Worm (Caenorhabditis elegans) whole organism, L2 larva: ENCODE results near the gene zip-3.
A peak's percentile ranks its signal among the peaks of the same experiment; 100 is the strongest.

Experiments used
- C34F6.9 ChIP-seq: fragments of 150-350 bp; optimal IDR thresholded peaks from 2 replicates; lab custom pipeline; 2014; ENCODE audit warnings: missing biosample characterization, missing genetic modification characterization
- R02D3.7 ChIP-seq: fragments of 150-350 bp; optimal IDR thresholded peaks from 2 replicates; lab custom pipeline; 2014; ENCODE audit warnings: missing biosample characterization, missing genetic modification characterization
- Y55F3AM.14 ChIP-seq: fragments of 200-800 bp; sonication (Bioruptor generic); optimal IDR thresholded peaks from 2 replicates; lab custom pipeline; 2018; ENCODE audit warnings: mild to moderate bottlenecking, missing genetic modification characterization, missing compliant biosample characterization
- ZK546.5 ChIP-seq: sonication (generic microtip); optimal IDR thresholded peaks from 2 replicates; lab custom pipeline; 2017; ENCODE audit warnings: missing biosample characterization, missing genetic modification characterization
- alr-1 ChIP-seq: fragments of 150-350 bp; optimal IDR thresholded peaks from 2 replicates; lab custom pipeline; 2014; ENCODE audit warnings: missing biosample characterization, missing genetic modification characterization
- aly-2 ChIP-seq: fragments of 150-350 bp; optimal IDR thresholded peaks from 2 replicates; lab custom pipeline; 2014; ENCODE audit warnings: missing biosample characterization, missing genetic modification characterization
- ama-1 ChIP-seq: fragments of 150-350 bp; optimal IDR thresholded peaks from 2 replicates; lab custom pipeline; 2018; ENCODE audit warnings: inconsistent platforms
- blmp-1 ChIP-seq: sonication (generic microtip); optimal IDR thresholded peaks from 2 replicates; lab custom pipeline; 2017; ENCODE audit warnings: missing genetic modification characterization, mild to moderate bottlenecking, missing compliant biosample characterization, antibody characterized with exemption, moderate library complexity; ENCODE audit not compliant: insufficient read depth
- ceh-16 ChIP-seq: fragments of 150-350 bp; optimal IDR thresholded peaks from 2 replicates; lab custom pipeline; 2014; ENCODE audit warnings: missing biosample characterization, missing genetic modification characterization
- ceh-82 ChIP-seq: fragments of 150-350 bp; optimal IDR thresholded peaks from 2 replicates; lab custom pipeline; 2014; ENCODE audit warnings: missing biosample characterization, missing genetic modification characterization
- crh-2 ChIP-seq: sonication (generic microtip); optimal IDR thresholded peaks from 2 replicates; lab custom pipeline; 2017; ENCODE audit warnings: missing biosample characterization, missing genetic modification characterization
- dmd-4 ChIP-seq: sonication (generic microtip); optimal IDR thresholded peaks from 2 replicates; lab custom pipeline; 2017; ENCODE audit warnings: missing biosample characterization, missing genetic modification characterization
- egl-27 ChIP-seq: sonication (generic microtip); optimal IDR thresholded peaks from 3 replicates; lab custom pipeline; 2017; ENCODE audit warnings: missing biosample characterization, missing genetic modification reagents, missing genetic modification characterization
- elt-3 ChIP-seq: sonication (generic microtip); optimal IDR thresholded peaks from 2 replicates; lab custom pipeline; 2017; ENCODE audit warnings: missing biosample characterization, missing genetic modification characterization
- fos-1 ChIP-seq: fragments of 150-350 bp; optimal IDR thresholded peaks from 2 replicates; lab custom pipeline; 2014; ENCODE audit warnings: missing biosample characterization, missing genetic modification characterization
- gmeb-1 ChIP-seq: fragments of 150-350 bp; optimal IDR thresholded peaks from 2 replicates; lab custom pipeline; 2014; ENCODE audit warnings: missing biosample characterization, missing genetic modification characterization
- lin-13 ChIP-seq: fragments of 150-350 bp; optimal IDR thresholded peaks from 2 replicates; lab custom pipeline; 2014; ENCODE audit warnings: missing biosample characterization, missing genetic modification reagents, missing genetic modification characterization
- lin-39 ChIP-seq: fragments of 150-350 bp; optimal IDR thresholded peaks from 2 replicates; lab custom pipeline; 2014; ENCODE audit warnings: missing biosample characterization, missing genetic modification reagents, missing genetic modification characterization
- lsy-2 ChIP-seq, 2 experiments: fragments of 150-350 bp in 1 of 2; sonication (generic microtip) in 1 of 2; optimal IDR thresholded peaks; 2 replicates each; lab custom pipeline; 2014 to 2017; ENCODE audit warnings: missing biosample characterization in 2 of 2, missing genetic modification characterization in 2 of 2
- mab-5 ChIP-seq: fragments of 150-350 bp; optimal IDR thresholded peaks from 2 replicates; lab custom pipeline; 2014; ENCODE audit warnings: missing biosample characterization, missing genetic modification characterization
- mbf-1 ChIP-seq: sonication (generic microtip); optimal IDR thresholded peaks from 2 replicates; lab custom pipeline; 2017; ENCODE audit warnings: missing biosample characterization, missing genetic modification characterization
- mdl-1 ChIP-seq, 2 experiments: fragments of 150-350 bp in 1 of 2; sonication (generic microtip) in 1 of 2; optimal IDR thresholded peaks; 2 replicates each; lab custom pipeline; 2017; ENCODE audit warnings: missing biosample characterization in 2 of 2, missing genetic modification characterization in 2 of 2
- nhr-10 ChIP-seq: sonication (generic microtip); optimal IDR thresholded peaks from 2 replicates; lab custom pipeline; 2017; ENCODE audit warnings: missing biosample characterization, missing genetic modification characterization
- nhr-11 ChIP-seq: fragments of 150-350 bp; optimal IDR thresholded peaks from 2 replicates; lab custom pipeline; 2014; ENCODE audit warnings: missing biosample characterization, missing genetic modification characterization
- nhr-12 ChIP-seq: fragments of 150-350 bp; optimal IDR thresholded peaks from 2 replicates; lab custom pipeline; 2014; ENCODE audit warnings: missing biosample characterization, missing genetic modification characterization
- nhr-129 ChIP-seq: fragments of 150-350 bp; optimal IDR thresholded peaks from 2 replicates; lab custom pipeline; 2014; ENCODE audit warnings: missing biosample characterization, missing genetic modification characterization
- nhr-23 ChIP-seq: fragments of 150-350 bp; optimal IDR thresholded peaks from 2 replicates; lab custom pipeline; 2014; ENCODE audit warnings: missing biosample characterization, missing genetic modification reagents, missing genetic modification characterization
- nhr-237 ChIP-seq: fragments of 150-350 bp; optimal IDR thresholded peaks from 2 replicates; lab custom pipeline; 2014; ENCODE audit warnings: missing biosample characterization, missing genetic modification characterization
- nhr-25 ChIP-seq: fragments of 150-350 bp; sonication (generic microtip); optimal IDR thresholded peaks from 3 replicates; lab custom pipeline; 2014; ENCODE audit warnings: missing biosample characterization, missing genetic modification characterization
- nhr-77 ChIP-seq: fragments of 150-350 bp; optimal IDR thresholded peaks from 2 replicates; lab custom pipeline; 2014; ENCODE audit warnings: missing biosample characterization, missing genetic modification characterization
- peb-1 ChIP-seq: fragments of 150-350 bp; optimal IDR thresholded peaks from 2 replicates; lab custom pipeline; 2014; ENCODE audit warnings: missing biosample characterization, missing genetic modification characterization
- sem-4 ChIP-seq: fragments of 150-350 bp; optimal IDR thresholded peaks from 2 replicates; lab custom pipeline; 2014; ENCODE audit warnings: missing biosample characterization, missing genetic modification reagents, missing genetic modification characterization
- skn-1 ChIP-seq: sonication (generic microtip); optimal IDR thresholded peaks from 2 replicates; lab custom pipeline; 2017; ENCODE audit warnings: missing biosample characterization, missing genetic modification characterization
- sma-3 ChIP-seq: sonication (generic microtip); optimal IDR thresholded peaks from 2 replicates; lab custom pipeline; 2016; ENCODE audit warnings: missing genetic modification reagents, missing genetic modification characterization, missing compliant biosample characterization
- sma-9 ChIP-seq, 2 experiments: fragments of 150-350 bp in 1 of 2; sonication (generic microtip) in 1 of 2; optimal IDR thresholded peaks; 2 replicates each; lab custom pipeline; 2014 to 2016; ENCODE audit warnings: missing genetic modification characterization in 2 of 2, mild to moderate bottlenecking in 1 of 2, missing biosample characterization in 1 of 2, missing compliant biosample characterization in 1 of 2, missing genetic modification reagents in 1 of 2, moderate library complexity in 1 of 2
- snpc-4 ChIP-seq: fragments of 150-350 bp; optimal IDR thresholded peaks from 2 replicates; lab custom pipeline; 2014; ENCODE audit warnings: missing biosample characterization, missing genetic modification characterization
- unc-39 ChIP-seq: fragments of 150-350 bp; optimal IDR thresholded peaks from 2 replicates; lab custom pipeline; 2014; ENCODE audit warnings: missing biosample characterization, missing genetic modification characterization
- unc-55 ChIP-seq: fragments of 150-350 bp; sonication (generic microtip); optimal IDR thresholded peaks from 3 replicates; lab custom pipeline; 2014; ENCODE audit warnings: missing biosample characterization, missing genetic modification reagents, missing genetic modification characterization
- unc-62 ChIP-seq: fragments of 150-350 bp; optimal IDR thresholded peaks from 2 replicates; lab custom pipeline; 2014; ENCODE audit warnings: missing biosample characterization, missing genetic modification reagents, missing genetic modification characterization
- ztf-11 ChIP-seq: sonication (generic microtip); optimal IDR thresholded peaks from 2 replicates; lab custom pipeline; 2017; ENCODE audit warnings: missing biosample characterization, missing genetic modification characterization
- ztf-4 ChIP-seq: fragments of 150-350 bp; optimal IDR thresholded peaks from 2 replicates; lab custom pipeline; 2014; ENCODE audit warnings: missing biosample characterization, missing genetic modification characterization

Gene zip-3

DNA sequence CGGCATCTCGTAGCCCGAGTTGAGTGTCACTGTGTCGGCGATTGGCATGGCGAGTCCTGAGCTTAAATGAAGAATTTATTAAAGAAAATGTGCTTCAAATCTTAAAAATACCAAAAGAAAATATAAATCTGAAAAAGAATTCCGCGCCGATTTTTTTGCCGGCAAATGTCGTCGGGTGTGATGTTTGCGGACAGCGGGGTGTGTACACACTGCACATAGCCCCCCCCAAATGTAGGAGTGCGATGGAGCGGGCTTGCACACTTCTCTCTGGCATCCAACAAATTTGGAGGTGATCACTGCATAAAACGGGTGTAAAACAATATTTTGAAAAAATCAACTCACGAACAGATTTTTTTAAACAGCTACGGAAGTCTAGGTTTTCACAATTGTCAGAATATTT lies 18.9 kb upstream of the zip-3 start, which contains the start of gene Y39G8B.2 (continued):
- TF ChIP-seq unc-39 (tag; lab: Kevin White, UChicago) (no peak), mab-5 (tag; lab: Kevin White, UChicago) (peak; percentile 59), alr-1 (tag; lab: Kevin White, UChicago) (no peak), nhr-12 (no peak), mbf-1 (tag; lab: Kevin White, UChicago) (no peak), nhr-23 (tag; lab: Kevin White, UChicago) (no peak), nhr-11 (tag; lab: Kevin White, UChicago) (no peak), ceh-16 (tag; lab: Kevin White, UChicago) (no peak), mdl-1 (tag; optimal IDR thresholded peaks at IDR 0.05; lab: Kevin White, UChicago) (no peak), nhr-129 (tag; lab: Kevin White, UChicago) (peak; percentile 80), ZK546.5 (tag; lab: Kevin White, UChicago) (peak; percentile 15), ztf-4 (no peak), nhr-237 (tag; lab: Kevin White, UChicago) (no peak), sma-3 (peak; percentile 74), egl-27 (peak; percentile 36), skn-1 (tag; lab: Kevin White, UChicago) (peak; percentile 5), peb-1 (tag; lab: Kevin White, UChicago) (no peak), ceh-82 (tag; lab: Kevin White, UChicago) (peak; percentile 29), nhr-10 (tag; lab: Kevin White, UChicago) (no peak), ama-1 (lab: Kevin White, UChicago) (no peak), sma-9 (GFP tag; optimal IDR thresholded peaks at IDR 0.05; lab: Kevin White, UChicago) (peak; percentile 72), sma-9 (tag; optimal IDR thresholded peaks at IDR 0.05; lab: Kevin White, UChicago) (no peak)

DNA sequence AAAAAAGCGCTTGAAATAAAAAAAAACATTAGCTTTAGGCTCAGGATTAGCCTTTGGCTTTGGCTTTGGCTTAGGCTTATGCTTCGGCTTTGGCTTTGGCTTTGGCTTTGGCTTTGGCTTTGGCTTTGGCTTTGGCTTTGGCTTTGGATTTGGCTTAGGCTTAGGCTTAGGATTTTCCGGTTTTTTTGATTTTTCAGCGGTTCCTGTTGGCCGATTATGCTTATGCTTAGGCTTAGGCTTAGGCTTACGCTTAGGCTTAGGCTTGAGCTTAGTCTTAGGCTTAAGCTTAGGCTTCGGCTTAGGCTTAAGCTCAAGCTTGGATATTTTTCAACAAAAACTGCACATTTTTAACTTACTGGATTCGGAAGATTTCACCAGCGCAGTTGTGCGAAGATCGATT lies 16.9 kb upstream of the zip-3 start:
- TF ChIP-seq blmp-1 (no peak), nhr-237 (tag; lab: Kevin White, UChicago) (no peak), ama-1 (lab: Kevin White, UChicago) (no peak), ZK546.5 (tag; lab: Kevin White, UChicago) (no peak), nhr-77 (tag; lab: Kevin White, UChicago) (no peak), gmeb-1 (tag; lab: Kevin White, UChicago) (no peak), sem-4 (tag; lab: Kevin White, UChicago) (no peak), elt-3 (tag; lab: Kevin White, UChicago) (no peak), dmd-4 (tag; lab: Kevin White, UChicago) (no peak), ztf-4 (no peak), ztf-11 (tag; lab: Kevin White, UChicago) (no peak), crh-2 (tag; lab: Kevin White, UChicago) (no peak), peb-1 (tag; lab: Kevin White, UChicago) (no peak), Y55F3AM.14 (no peak)

- TF ChIP-seq gmeb-1 (tag; lab: Kevin White, UChicago) (peak; percentile 3), skn-1 (tag; lab: Kevin White, UChicago) (peak; percentile 34), sma-9 (GFP tag; optimal IDR thresholded peaks at IDR 0.05; lab: Kevin White, UChicago) (no peak), sma-9 (tag; optimal IDR thresholded peaks at IDR 0.05; lab: Kevin White, UChicago) (no peak), C34F6.9 (tag; lab: Kevin White, UChicago) (no peak), fos-1 (peak; percentile 45), nhr-25 (tag; lab: Kevin White, UChicago) (no peak), lsy-2 (tag; optimal IDR thresholded peaks at IDR 0.05; lab: Kevin White, UChicago) (peak in 1 of 2 experiments; percentile 24)
These were observed 16.3 kb upstream of the zip-3 start, which contains the start of gene Y39G8B.1 for ce11 chrII:13973514-13973913. TSS of gene Y39G8B.1 (minus strand) at chrII:13973812.

ce11 chrII:13972199-13972598 lies 14.9 kb upstream of the zip-3 start:
- TF ChIP-seq nhr-11 (tag; lab: Kevin White, UChicago) (no peak), lin-13 (GFP tag; lab: Kevin White, UChicago) (no peak), aly-2 (no peak), ama-1 (lab: Kevin White, UChicago) (no peak), C34F6.9 (tag; lab: Kevin White, UChicago) (no peak), snpc-4 (tag; lab: Kevin White, UChicago) (no peak), lin-39 (tag; lab: Kevin White, UChicago) (no peak), R02D3.7 (tag; lab: Kevin White, UChicago) (no peak), sma-9 (GFP tag; optimal IDR thresholded peaks at IDR 0.05; lab: Kevin White, UChicago) (no peak), sma-9 (tag; optimal IDR thresholded peaks at IDR 0.05; lab: Kevin White, UChicago) (no peak), skn-1 (tag; lab: Kevin White, UChicago) (no peak), ceh-16 (tag; lab: Kevin White, UChicago) (no peak), ZK546.5 (tag; lab: Kevin White, UChicago) (no peak), crh-2 (tag; lab: Kevin White, UChicago) (no peak), nhr-10 (tag; lab: Kevin White, UChicago) (no peak), unc-55 (GFP tag; lab: Kevin White, UChicago) (no peak), sma-3 (no peak), ceh-82 (tag; lab: Kevin White, UChicago) (no peak), unc-62 (GFP tag; lab: Kevin White, UChicago) (no peak), alr-1 (tag; lab: Kevin White, UChicago) (no peak)
- TF ChIP-seq, all 48 proteins: peak for 0
